Worm (Caenorhabditis elegans): ENCODE measurements around the gene rbm-28.

DNA sequence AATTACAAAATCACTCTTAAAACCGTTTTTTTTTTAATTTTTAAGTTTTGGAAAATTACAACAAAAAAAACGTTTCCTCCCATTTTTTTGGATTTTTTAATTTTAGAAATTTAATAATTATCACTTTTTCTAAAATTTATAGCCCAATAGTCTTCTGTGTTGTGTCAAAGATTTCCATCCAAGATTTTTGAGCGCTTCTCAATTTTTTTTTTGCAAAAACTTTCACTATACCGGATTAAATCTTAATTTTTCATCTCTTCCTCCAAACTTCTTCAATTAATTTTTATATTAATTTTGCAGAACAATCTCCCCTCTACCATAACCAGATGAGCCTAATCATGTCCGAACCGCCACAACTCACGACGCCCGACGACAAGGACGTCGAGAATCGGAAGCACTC lies 45.1 kb downstream of the rbm-28 start, which contains the start of gene cog-1:
- TF ChIP-seq nhr-12 (tag; optimal IDR thresholded peaks at IDR 0.05) (no peak), lin-39 (tag; optimal IDR thresholded peaks at IDR 0.05) (no peak), nhr-23 (tag; optimal IDR thresholded peaks at IDR 0.05) (no peak), R02D3.7 (tag; optimal IDR thresholded peaks at IDR 0.05) (no peak), aly-2 (tag; optimal IDR thresholded peaks at IDR 0.05) (no peak), elt-3 (tag; optimal IDR thresholded peaks at IDR 0.05) (no peak), F13H6.1 (tag; optimal IDR thresholded peaks at IDR 0.05) (no peak), ZK546.5 (tag; optimal IDR thresholded peaks at IDR 0.05) (no peak), skn-1 (tag; optimal IDR thresholded peaks at IDR 0.05) (no peak), lsy-2 (tag; optimal IDR thresholded peaks at IDR 0.05) (no peak), lin-13 (GFP tag; optimal IDR thresholded peaks at IDR 0.05) (no peak)

Data from whole organism, L2 larva.